Worm (Caenorhabditis elegans) whole organism, young adult: ENCODE data around the gene spp-30.

Experiments used
- B0019.2 ChIP-seq: fragments of 200-800 bp; sonication (Bioruptor generic); conservative IDR thresholded peaks from 2 replicates; pipeline ENCODE4 v1.3.6; 2022; ENCODE audit warnings: missing genetic modification reagents, missing genetic modification characterization, missing compliant biosample characterization
- B0336.3 ChIP-seq: fragments of 200-800 bp; sonication (Bioruptor generic); IDR thresholded peaks from 2 replicates; pipeline ENCODE4 v1.3.6; 2022; ENCODE audit warnings: missing genetic modification characterization, missing compliant biosample characterization
- C17E4.6 ChIP-seq: fragments of 200-800 bp; sonication (Bioruptor generic); IDR thresholded peaks from 2 replicates; pipeline ENCODE4 v1.3.6; 2022; ENCODE audit warnings: missing genetic modification reagents, missing genetic modification characterization, missing compliant biosample characterization
- D2030.7 ChIP-seq: fragments of 200-800 bp; sonication (Bioruptor generic); IDR thresholded peaks from 2 replicates; pipeline ENCODE4 v1.3.6; 2022; ENCODE audit warnings: missing genetic modification reagents, missing genetic modification characterization, missing compliant biosample characterization
- F22D6.2 ChIP-seq: sonication (generic microtip); optimal IDR thresholded peaks from 2 replicates; lab custom pipeline; 2016; ENCODE audit warnings: mild to moderate bottlenecking, missing genetic modification characterization, missing compliant biosample characterization
- T26A5.8 ChIP-seq: sonication (generic microtip); optimal IDR thresholded peaks from 2 replicates; lab custom pipeline; 2016; ENCODE audit warnings: missing genetic modification characterization, missing compliant biosample characterization
- ama-1 ChIP-seq, 3 experiments: fragments of 150-350 bp in 1 of 3; sonication (generic microtip) in 2 of 3; optimal IDR thresholded peaks; 2 replicates each; lab custom pipeline; 2014 to 2018; ENCODE audit warnings: missing biosample characterization in 2 of 3, missing genetic modification characterization in 2 of 3, missing genetic modification reagents in 2 of 3
- bed-1 ChIP-seq: fragments of 200-800 bp; sonication (Bioruptor generic); IDR thresholded peaks from 2 replicates; pipeline ENCODE4 v1.3.6; 2022; ENCODE audit warnings: missing genetic modification reagents, missing genetic modification characterization, missing compliant biosample characterization
- bed-2 ChIP-seq: fragments of 200-800 bp; sonication (Bioruptor generic); IDR thresholded peaks from 2 replicates; pipeline ENCODE4 v1.3.6; 2022; ENCODE audit warnings: missing genetic modification reagents, missing genetic modification characterization, missing compliant biosample characterization
- ceh-40 ChIP-seq: fragments of 200-800 bp; sonication (Bioruptor generic); IDR thresholded peaks from 2 replicates; pipeline ENCODE4 v1.3.6; 2022; ENCODE audit warnings: missing genetic modification characterization, missing compliant biosample characterization
- egrh-3 ChIP-seq: fragments of 200-800 bp; sonication (Bioruptor generic); IDR thresholded peaks from 2 replicates; pipeline ENCODE4 v1.3.6; 2022; ENCODE audit warnings: missing genetic modification reagents, missing genetic modification characterization, missing compliant biosample characterization
- ekl-4 ChIP-seq: fragments of 200-800 bp; sonication (Bioruptor generic); IDR thresholded peaks from 2 replicates; pipeline ENCODE4 v1.3.6; 2022; ENCODE audit warnings: missing genetic modification reagents, missing genetic modification characterization, missing compliant biosample characterization
- fkh-3 ChIP-seq: sonication (generic microtip); optimal IDR thresholded peaks from 2 replicates; lab custom pipeline; 2016; ENCODE audit warnings: mild to moderate bottlenecking, missing genetic modification characterization, missing compliant biosample characterization
- hlh-12 ChIP-seq: sonication (generic microtip); optimal IDR thresholded peaks from 2 replicates; lab custom pipeline; 2016; ENCODE audit warnings: missing genetic modification characterization, missing compliant biosample characterization
- hlh-26 ChIP-seq: fragments of 200-800 bp; sonication (Bioruptor generic); conservative IDR thresholded peaks from 2 replicates; pipeline ENCODE4 v1.3.6; 2022; ENCODE audit warnings: missing genetic modification reagents, missing genetic modification characterization, missing compliant biosample characterization
- hrde-1 ChIP-seq: sonication (generic microtip); optimal IDR thresholded peaks from 2 replicates; lab custom pipeline; 2016; ENCODE audit warnings: missing genetic modification characterization, mild to moderate bottlenecking, missing compliant biosample characterization, moderate library complexity, missing genotype, missing genetic modification reagents, borderline replicate concordance
- hsf-1 ChIP-seq: fragments of 200-800 bp; sonication (Bioruptor generic); IDR thresholded peaks from 2 replicates; pipeline ENCODE4 v1.3.6; 2022; ENCODE audit warnings: missing genetic modification reagents, missing genetic modification characterization, missing compliant biosample characterization
- lag-1 ChIP-seq: fragments of 200-800 bp; sonication (Bioruptor generic); IDR thresholded peaks from 2 replicates; pipeline ENCODE4 v1.3.6; 2022; ENCODE audit warnings: missing genetic modification reagents, missing genetic modification characterization, missing compliant biosample characterization
- let-526 ChIP-seq: fragments of 200-800 bp; sonication (Bioruptor generic); IDR thresholded peaks from 2 replicates; pipeline ENCODE4 v1.3.6; 2022; ENCODE audit warnings: missing genetic modification reagents, missing genetic modification characterization, missing compliant biosample characterization
- lin-26 ChIP-seq: fragments of 200-800 bp; sonication (Bioruptor generic); IDR thresholded peaks from 2 replicates; pipeline ENCODE4 v1.3.6; 2022; ENCODE audit warnings: missing genetic modification reagents, missing genetic modification characterization, missing compliant biosample characterization
- lin-35 ChIP-seq, 3 experiments: fragments of 150-350 bp in 2 of 3; sonication (generic microtip) in 1 of 3; optimal IDR thresholded peaks; 2 replicates each; lab custom pipeline; 2014 to 2018; ENCODE audit warnings: missing biosample characterization in 3 of 3, missing genetic modification characterization in 3 of 3, missing genetic modification reagents in 3 of 3
- lin-40 ChIP-seq: sonication (generic microtip); optimal IDR thresholded peaks from 2 replicates; lab custom pipeline; 2016; ENCODE audit warnings: missing genetic modification characterization, mild to moderate bottlenecking, missing compliant biosample characterization, missing genotype, missing genetic modification reagents
- lir-1 ChIP-seq: fragments of 200-800 bp; sonication (Bioruptor generic); conservative IDR thresholded peaks from 2 replicates; pipeline ENCODE4 v1.3.6; 2022; ENCODE audit warnings: missing genetic modification reagents, missing genetic modification characterization, missing compliant biosample characterization
- mcd-1 ChIP-seq: fragments of 200-800 bp; sonication (Bioruptor generic); IDR thresholded peaks from 2 replicates; pipeline ENCODE4 v1.3.6; 2022; ENCODE audit warnings: missing genetic modification reagents, missing genetic modification characterization, missing compliant biosample characterization
- mel-28 ChIP-seq: sonication (generic microtip); optimal IDR thresholded peaks from 2 replicates; lab custom pipeline; 2016; ENCODE audit warnings: borderline replicate concordance, mild to moderate bottlenecking, missing genetic modification characterization, missing compliant biosample characterization
- nfya-1 ChIP-seq: sonication (generic microtip); optimal IDR thresholded peaks from 2 replicates; lab custom pipeline; 2017; ENCODE audit warnings: antibody characterized with exemption, missing compliant biosample characterization, missing genetic modification characterization, borderline replicate concordance; ENCODE audit not compliant: insufficient read depth
- nfya-2 ChIP-seq: fragments of 200-800 bp; sonication (Bioruptor generic); IDR thresholded peaks from 2 replicates; pipeline ENCODE4 v1.3.6; 2022; ENCODE audit warnings: missing genetic modification reagents, missing genetic modification characterization, missing compliant biosample characterization
- nhr-27 ChIP-seq: fragments of 200-800 bp; sonication (Bioruptor generic); optimal IDR thresholded peaks from 2 replicates; lab custom pipeline; 2018; ENCODE audit warnings: mild to moderate bottlenecking, missing genetic modification characterization, moderate library complexity, missing compliant biosample characterization
- nhr-90 ChIP-seq: sonication (generic microtip); optimal IDR thresholded peaks from 2 replicates; lab custom pipeline; 2016; ENCODE audit warnings: missing genotype, mild to moderate bottlenecking, missing genetic modification characterization, missing compliant biosample characterization
- snpc-3.4 ChIP-seq: sonication (generic microtip); optimal IDR thresholded peaks from 2 replicates; lab custom pipeline; 2017; ENCODE audit warnings: missing genetic modification characterization, mild to moderate bottlenecking, missing compliant biosample characterization, antibody characterized with exemption, moderate library complexity, missing genotype, missing genetic modification reagents
- somi-1 ChIP-seq: fragments of 200-800 bp; sonication (Bioruptor generic); optimal IDR thresholded peaks from 2 replicates; lab custom pipeline; 2018; ENCODE audit warnings: mild to moderate bottlenecking, missing genetic modification characterization, missing compliant biosample characterization
- sptf-2 ChIP-seq: fragments of 200-800 bp; sonication (Bioruptor generic); optimal IDR thresholded peaks from 2 replicates; lab custom pipeline; 2018; ENCODE audit warnings: mild to moderate bottlenecking, missing genetic modification characterization, missing compliant biosample characterization
- tbp1 ChIP-seq: fragments of 200-800 bp; sonication (Bioruptor generic); optimal IDR thresholded peaks from 2 replicates; lab custom pipeline; 2018; ENCODE audit warnings: mild to moderate bottlenecking, missing genetic modification characterization, missing compliant biosample characterization
- zfh-2 ChIP-seq: fragments of 200-800 bp; sonication (Bioruptor generic); conservative IDR thresholded peaks from 2 replicates; pipeline ENCODE4 v1.3.6; 2022; ENCODE audit warnings: missing genetic modification reagents, missing genetic modification characterization, missing compliant biosample characterization
- ztf-22 ChIP-seq: fragments of 200-800 bp; sonication (Bioruptor generic); optimal IDR thresholded peaks from 2 replicates; lab custom pipeline; 2018; ENCODE audit warnings: mild to moderate bottlenecking, missing genetic modification characterization, moderate library complexity, missing compliant biosample characterization
- ztf-26 ChIP-seq: sonication (generic microtip); optimal IDR thresholded peaks from 2 replicates; lab custom pipeline; 2017; ENCODE audit warnings: missing genetic modification characterization, missing compliant biosample characterization
- ztf-28 ChIP-seq: fragments of 200-800 bp; sonication (Bioruptor generic); IDR thresholded peaks from 2 replicates; pipeline ENCODE4 v1.3.6; 2022; ENCODE audit warnings: missing genetic modification reagents, missing genetic modification characterization, missing compliant biosample characterization

Gene spp-30

DNA sequence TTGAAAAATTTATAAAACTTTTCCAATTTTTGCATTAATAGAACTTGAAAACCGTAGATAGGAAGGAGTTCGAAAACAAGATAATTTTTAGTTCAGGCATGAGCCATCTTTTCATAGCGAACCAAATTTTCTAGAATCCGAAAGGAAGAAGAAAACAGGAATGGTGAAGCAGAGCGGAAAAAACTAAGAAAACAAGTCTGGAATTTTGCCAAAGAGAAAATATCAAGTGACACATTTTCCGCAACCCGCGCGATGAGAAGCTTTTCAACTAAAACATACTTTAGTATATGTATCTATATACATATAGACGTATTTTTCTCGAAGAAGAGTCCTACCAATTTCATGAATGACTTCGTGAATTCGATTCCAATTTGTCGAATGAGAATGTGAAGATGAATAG lies 13.1 kb upstream of the spp-30 start (continued):
- TF ChIP-seq lir-1 (GFP tag; lab: Robert Waterston, UW), result no peak

ce11 chrX:11640463-11640995 lies 12.0 kb upstream of the spp-30 start:
- TF ChIP-seq nhr-27 (tag; lab: Kevin White, UChicago) (no peak), hsf-1 (GFP tag; lab: Robert Waterston, UW) (no peak), hlh-26 (GFP tag; lab: Robert Waterston, UW) (no peak), nfya-2 (GFP tag; lab: Robert Waterston, UW) (no peak)

DNA sequence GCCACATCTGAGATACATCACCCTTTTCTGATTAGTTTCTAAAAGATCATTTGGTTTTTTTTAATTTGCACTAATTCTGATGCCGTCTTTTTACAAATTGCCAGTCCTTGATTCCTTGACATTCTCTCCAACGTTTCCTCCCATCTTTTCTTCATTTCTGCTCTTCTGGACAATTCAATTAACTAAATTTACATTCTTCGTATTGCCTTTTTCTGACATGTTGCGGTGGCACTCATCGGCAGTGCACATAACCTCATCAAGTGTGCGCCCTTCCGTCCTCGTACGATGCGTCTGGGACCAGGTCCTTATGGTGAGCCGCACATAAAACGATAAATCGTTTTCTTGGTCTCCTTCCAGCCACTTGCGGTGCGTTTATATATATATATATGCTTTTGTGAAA lies 10.5 kb upstream of the spp-30 start:
- TF ChIP-seq lag-1 (no peak), B0019.2 (GFP tag; lab: Robert Waterston, UW) (no peak), D2030.7 (no peak), B0336.3 (GFP tag; lab: Robert Waterston, UW) (no peak), ztf-26 (no peak), sptf-2 (no peak)

- TF ChIP-seq fkh-3 (tag; lab: Kevin White, UChicago) (no peak), bed-1 (GFP tag; lab: Robert Waterston, UW) (no peak), bed-2 (GFP tag; lab: Robert Waterston, UW) (no peak), ekl-4 (GFP tag; lab: Robert Waterston, UW) (no peak), mcd-1 (GFP tag; lab: Robert Waterston, UW) (no peak), nfya-1 (no peak), T26A5.8 (tag; lab: Kevin White, UChicago) (no peak), zfh-2 (GFP tag; lab: Robert Waterston, UW) (no peak), F22D6.2 (tag; lab: Kevin White, UChicago) (no peak), lin-40 (tag; lab: Kevin White, UChicago) (no peak), let-526 (GFP tag; lab: Robert Waterston, UW) (no peak), ztf-28 (GFP tag; lab: Robert Waterston, UW) (no peak), lin-35 (GFP tag; optimal IDR thresholded peaks at IDR 0.05; lab: Kevin White, UChicago) (no peak)
- TF ChIP-seq, all 124 proteins: peak for 0
Observed at ce11 chrX:11637721-11638120, 9.2 kb upstream of the spp-30 start.

ce11 chrX:11633278-11633677 lies 4.8 kb upstream of the spp-30 start:
- TF ChIP-seq mel-28 (tag; lab: Kevin White, UChicago) (no peak), ceh-40 (GFP tag; lab: Robert Waterston, UW) (no peak), egrh-3 (GFP tag; lab: Robert Waterston, UW) (no peak), hrde-1 (no peak), ztf-22 (no peak), somi-1 (GFP tag; lab: Kevin White, UChicago) (no peak), snpc-3.4 (no peak), nhr-90 (tag; lab: Kevin White, UChicago) (no peak), C17E4.6 (no peak), hlh-12 (tag; lab: Kevin White, UChicago) (no peak), ama-1 (optimal IDR thresholded peaks at IDR 0.05; lab: Kevin White, UChicago) (no peak), ama-1 (GFP tag; optimal IDR thresholded peaks at IDR 0.05; lab: Kevin White, UChicago) (no peak), tbp1 (GFP tag; lab: Kevin White, UChicago) (no peak), lin-26 (GFP tag; lab: Robert Waterston, UW) (no peak)
